Worm (Caenorhabditis elegans): ENCODE data around the gene Y49A3A.4.

Y49A3A.4 gene

ce11 chrV:14358577-14358976 is at the start of gene Y49A3A.4:
Gene Y49A3A.4 (minus strand): TSS chrV:14358890.
- TF ChIP-seq snpc-4 (tag; optimal IDR thresholded peaks at IDR 0.05) = peak; percentile 77
- no peak for TF ChIP-seq elt-1 (tag; optimal IDR thresholded peaks at IDR 0.05)
- TF ChIP-seq ama-1 (optimal IDR thresholded peaks at IDR 0.05) = no peak
- peak; percentile 14 for TF ChIP-seq nfya-1 (tag; optimal IDR thresholded peaks at IDR 0.05; ENCODE audit: insufficient read depth)
- TF ChIP-seq skn-1 (tag; optimal IDR thresholded peaks at IDR 0.05) = no peak
- peak; percentile 11 for TF ChIP-seq elt-2 (tag; optimal IDR thresholded peaks at IDR 0.05)

ce11 chrV:14405647-14406046 is 47.0 kb upstream of the Y49A3A.4 start:
- TF ChIP-seq zag-1 (tag; optimal IDR thresholded peaks at IDR 0.05) (no peak), nhr-67 (tag; optimal IDR thresholded peaks at IDR 0.05) (no peak), mdl-1 (tag; optimal IDR thresholded peaks at IDR 0.05) (no peak), ZK546.5 (tag; optimal IDR thresholded peaks at IDR 0.05) (no peak), nhr-76 (tag; optimal IDR thresholded peaks at IDR 0.05) (no peak), unc-39 (tag; optimal IDR thresholded peaks at IDR 0.05) (no peak), nhr-28 (tag; optimal IDR thresholded peaks at IDR 0.05) (no peak), nhr-25 (tag; optimal IDR thresholded peaks at IDR 0.05) (no peak), egl-27 (tag; optimal IDR thresholded peaks at IDR 0.05) (no peak)

ce11 chrV:14396123-14396669 is 37.5 kb upstream of the Y49A3A.4 start:
- TF ChIP-seq hmg-11 (tag; optimal IDR thresholded peaks at IDR 0.05) (no peak), nhr-28 (tag; optimal IDR thresholded peaks at IDR 0.05) (no peak), egl-27 (tag; optimal IDR thresholded peaks at IDR 0.05) (no peak), zag-1 (tag; optimal IDR thresholded peaks at IDR 0.05) (no peak), aly-2 (tag; optimal IDR thresholded peaks at IDR 0.05) (no peak), ceh-9 (tag; optimal IDR thresholded peaks at IDR 0.05) (no peak), lin-39 (tag; optimal IDR thresholded peaks at IDR 0.05) (no peak), nhr-76 (tag; optimal IDR thresholded peaks at IDR 0.05) (no peak), pqm-1 (tag; optimal IDR thresholded peaks at IDR 0.05) (no peak), snpc-4 (tag; optimal IDR thresholded peaks at IDR 0.05) (no peak), unc-62 (GFP tag; optimal IDR thresholded peaks at IDR 0.05) (no peak), ama-1 (optimal IDR thresholded peaks at IDR 0.05) (no peak), nhr-11 (tag; optimal IDR thresholded peaks at IDR 0.05) (no peak), daf-12 (tag; optimal IDR thresholded peaks at IDR 0.05) (no peak), nhr-25 (tag; optimal IDR thresholded peaks at IDR 0.05) (no peak), lsy-12 (tag; optimal IDR thresholded peaks at IDR 0.05) (no peak), fkh-10 (GFP tag; optimal IDR thresholded peaks at IDR 0.05) (no peak)

- TF ChIP-seq nhr-25 (tag; optimal IDR thresholded peaks at IDR 0.05) (no peak), ceh-9 (tag; optimal IDR thresholded peaks at IDR 0.05) (no peak), snpc-4 (tag; optimal IDR thresholded peaks at IDR 0.05) (no peak), ceh-82 (tag; optimal IDR thresholded peaks at IDR 0.05) (no peak), sea-2 (GFP tag; optimal IDR thresholded peaks at IDR 0.05) (no peak), elt-3 (tag; optimal IDR thresholded peaks at IDR 0.05) (no peak), ama-1 (optimal IDR thresholded peaks at IDR 0.05) (no peak), egl-5 (tag; optimal IDR thresholded peaks at IDR 0.05) (no peak), jun-1 (tag; optimal IDR thresholded peaks at IDR 0.05) (no peak), daf-12 (tag; optimal IDR thresholded peaks at IDR 0.05) (no peak), lin-15B (tag; optimal IDR thresholded peaks at IDR 0.05) (no peak), elt-2 (tag; optimal IDR thresholded peaks at IDR 0.05) (no peak), fkh-10 (GFP tag; optimal IDR thresholded peaks at IDR 0.05) (no peak), R02D3.7 (tag; optimal IDR thresholded peaks at IDR 0.05) (no peak), nhr-12 (tag; optimal IDR thresholded peaks at IDR 0.05) (no peak), pqm-1 (tag; optimal IDR thresholded peaks at IDR 0.05) (no peak), nhr-67 (tag; optimal IDR thresholded peaks at IDR 0.05) (no peak), ztf-4 (tag; optimal IDR thresholded peaks at IDR 0.05) (no peak)
These were observed 36.1 kb upstream of the Y49A3A.4 start, which contains the start of gene C15H11.13 for ce11 chrV:14394743-14395142. Gene C15H11.13 (plus strand): TSS chrV:14395043.

- TF ChIP-seq fkh-10 (GFP tag; optimal IDR thresholded peaks at IDR 0.05) (no peak), nhr-25 (tag; optimal IDR thresholded peaks at IDR 0.05) (no peak), R02D3.7 (tag; optimal IDR thresholded peaks at IDR 0.05) (no peak), eor-1 (tag; optimal IDR thresholded peaks at IDR 0.05) (no peak)
These were observed 34.8 kb upstream of the Y49A3A.4 start, which contains the start of gene C15H11.1 for ce11 chrV:14393504-14393903. Gene C15H11.1 (plus strand): TSS chrV:14393804.
